Worm (Caenorhabditis elegans): ENCODE results near the gene F25E5.9.

Gene F25E5.9

DNA sequence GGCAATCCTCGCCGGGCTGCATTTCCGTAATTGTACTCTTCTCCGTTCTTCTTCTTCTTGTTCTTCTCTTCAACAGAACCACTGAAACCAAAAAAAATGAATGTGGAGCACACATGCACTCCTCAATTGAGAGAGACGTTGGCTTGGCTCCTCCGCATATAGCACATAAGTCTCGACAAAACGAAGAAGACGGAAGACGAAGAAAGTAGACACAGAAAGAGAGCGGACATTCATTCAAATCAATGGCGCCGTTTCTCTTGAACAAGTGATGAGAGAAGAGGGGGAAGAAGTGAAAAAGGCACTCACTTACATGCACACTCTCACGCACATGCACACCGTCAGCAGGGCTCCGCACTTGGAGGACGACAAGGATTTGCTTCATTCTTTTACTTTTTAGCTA, at the start of gene F25E5.9:
Gene F25E5.9 (minus strand): TSS at position 382 of the 400 bp plus-strand sequence.
- TF ChIP-seq F10E7.11 (tag; optimal IDR thresholded peaks at IDR 0.05) (peak; percentile 63), bed-2 (GFP tag; IDR thresholded peaks at IDR 0.05) (no peak), ztf-3 (GFP tag; optimal IDR thresholded peaks at IDR 0.05) (no peak), F52B5.7 (tag; optimal IDR thresholded peaks at IDR 0.05) (peak; percentile 10), K11D2.4 (GFP tag; IDR thresholded peaks at IDR 0.05) (0 out of 2 replicates have a peak, but pooled peaks have one; percentile 16), mcd-1 (GFP tag; IDR thresholded peaks at IDR 0.05) (peak; percentile 18; the same call in 1 of the 2 replicates)

DNA sequence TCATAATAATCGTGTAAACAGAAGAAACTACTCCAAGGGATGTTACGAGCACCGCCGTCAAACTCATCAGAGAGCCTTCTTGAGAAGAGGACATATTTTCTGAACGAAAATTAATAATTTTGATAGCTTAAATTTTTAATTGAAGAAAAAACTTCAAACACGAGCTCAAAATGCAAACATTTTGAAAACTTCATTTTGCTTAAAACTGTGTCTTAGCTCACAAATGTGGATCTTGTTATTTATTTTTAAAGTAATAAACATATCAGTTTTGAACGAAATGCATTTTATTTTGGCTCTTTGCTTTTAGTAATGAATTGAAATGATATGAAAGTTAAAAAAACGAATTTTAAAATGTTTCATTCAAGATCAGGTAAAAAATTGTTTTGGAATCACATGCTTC, 49.8 kb upstream of the F25E5.9 start, which contains the start of gene srbc-7:
Gene srbc-7 (minus strand): TSS at position 101 of the 400 bp plus-strand sequence.
- no peak for TF ChIP-seq attf-6 (GFP tag; IDR thresholded peaks at IDR 0.05)
- no peak for TF ChIP-seq akir-1 (GFP tag; optimal IDR thresholded peaks at IDR 0.05)
- TF ChIP-seq madf-8 (GFP tag; conservative IDR thresholded peaks at IDR 0.05): no peak
- no peak for TF ChIP-seq nhr-120 (GFP tag; IDR thresholded peaks at IDR 0.05)
- TF ChIP-seq ztf-18 (tag; optimal IDR thresholded peaks at IDR 0.05): no peak
- no peak for TF ChIP-seq nhr-80 (tag; optimal IDR thresholded peaks at IDR 0.05)

DNA sequence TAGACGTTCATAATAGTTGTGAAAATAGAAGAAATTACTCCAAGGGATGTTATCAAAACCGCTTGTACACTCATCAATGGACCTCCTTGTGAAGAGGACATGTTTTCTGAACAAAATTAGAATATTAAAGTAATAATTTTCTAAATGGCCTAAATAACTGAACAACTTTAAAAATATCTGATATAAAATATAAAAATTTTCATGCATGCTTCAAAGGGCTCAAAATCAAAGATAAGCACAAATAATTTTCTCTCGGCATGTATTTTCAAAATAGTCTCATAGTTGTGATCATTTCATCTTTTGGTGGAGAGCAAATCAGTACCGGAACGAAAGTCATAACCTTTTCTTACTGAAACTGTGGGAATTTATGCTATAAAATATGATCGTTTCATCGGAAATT, 47.3 kb upstream of the F25E5.9 start, which contains the start of gene srbc-8:
Gene srbc-8 (minus strand): TSS at position 101 of the 400 bp plus-strand sequence.
- TF ChIP-seq pbrm-1 (GFP tag; IDR thresholded peaks at IDR 0.05) (no peak), dpl-1 (GFP tag; optimal IDR thresholded peaks at IDR 0.05) (no peak), ztf-22 (GFP tag; optimal IDR thresholded peaks at IDR 0.05) (no peak), ekl-4 (GFP tag; IDR thresholded peaks at IDR 0.05) (no peak), efl-1 (GFP tag; optimal IDR thresholded peaks at IDR 0.05) (no peak), lsy-27 (tag; optimal IDR thresholded peaks at IDR 0.05; ENCODE audit: borderline replicate concordance, insufficient read depth) (no peak), madf-8 (GFP tag; conservative IDR thresholded peaks at IDR 0.05) (no peak), ztf-25 (GFP tag; IDR thresholded peaks at IDR 0.05) (no peak), fkh-3 (tag; optimal IDR thresholded peaks at IDR 0.05) (no peak), nhr-179 (tag; optimal IDR thresholded peaks at IDR 0.05) (no peak), F37B4.10 (GFP tag; IDR thresholded peaks at IDR 0.05) (no peak), tbx-9 (tag; optimal IDR thresholded peaks at IDR 0.05; ENCODE audit: borderline replicate concordance) (no peak), aptf-3 (GFP tag; IDR thresholded peaks at IDR 0.05) (no peak), chd-7 (tag; optimal IDR thresholded peaks at IDR 0.05) (no peak), cebp-1 (GFP tag; IDR thresholded peaks at IDR 0.05) (no peak), cebp-1 (tag; optimal IDR thresholded peaks at IDR 0.05) (no peak), ceh-40 (GFP tag; IDR thresholded peaks at IDR 0.05) (no peak), K12H6.12 (tag; optimal IDR thresholded peaks at IDR 0.05) (no peak), mxl-1 (tag; optimal IDR thresholded peaks at IDR 0.05) (no peak)

DNA sequence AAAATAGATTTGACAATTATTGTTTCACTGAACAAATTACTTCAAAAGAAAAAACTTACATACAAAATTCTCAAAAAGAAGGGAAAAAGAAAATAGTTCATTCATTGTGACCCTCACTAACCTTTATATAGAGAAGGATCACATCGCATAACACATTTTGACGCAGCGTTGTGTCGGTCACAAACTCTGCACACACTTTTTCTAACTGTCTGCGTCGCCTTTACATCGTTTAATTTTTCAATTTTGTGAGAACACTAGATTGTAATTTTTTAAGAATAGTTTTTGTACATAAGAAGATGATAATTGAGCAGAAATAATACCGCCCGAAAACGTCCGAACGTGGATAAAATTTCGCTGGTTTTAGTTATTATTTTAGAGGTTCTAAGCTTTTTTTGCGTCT, 43.2 kb upstream of the F25E5.9 start, which contains the start of gene C18B10.6:
Gene C18B10.6 (minus strand): TSS at position 101 of the 400 bp plus-strand sequence.
- TF ChIP-seq F33H1.4 (GFP tag; IDR thresholded peaks at IDR 0.05) (no peak), dox-1 (GFP tag; IDR thresholded peaks at IDR 0.05) (no peak), ceh-27 (GFP tag; optimal IDR thresholded peaks at IDR 0.05) (no peak), Y53F4B.3 (GFP tag; IDR thresholded peaks at IDR 0.05) (no peak), F52B5.7 (tag; optimal IDR thresholded peaks at IDR 0.05) (no peak), Y95B8A.8 (GFP tag; IDR thresholded peaks at IDR 0.05) (no peak), rpc-1 (optimal IDR thresholded peaks at IDR 0.05) (no peak), rpc-1 (tag; optimal IDR thresholded peaks at IDR 0.05) (no peak), xnd-1 (tag; optimal IDR thresholded peaks at IDR 0.05) (no peak), ztf-3 (GFP tag; optimal IDR thresholded peaks at IDR 0.05) (no peak), ceh-58 (GFP tag; IDR thresholded peaks at IDR 0.05) (no peak), K11D2.4 (GFP tag; IDR thresholded peaks at IDR 0.05) (no peak), sea-2 (GFP tag; IDR thresholded peaks at IDR 0.05) (no peak), F39B2.1 (GFP tag; IDR thresholded peaks at IDR 0.05) (no peak), nhr-27 (tag; optimal IDR thresholded peaks at IDR 0.05) (no peak), ztf-18 (tag; optimal IDR thresholded peaks at IDR 0.05) (no peak), nhr-120 (GFP tag; IDR thresholded peaks at IDR 0.05) (no peak), ztf-28 (GFP tag; IDR thresholded peaks at IDR 0.05) (no peak), Y67H2A.10 (GFP tag; conservative IDR thresholded peaks at IDR 0.05) (no peak), let-526 (GFP tag; IDR thresholded peaks at IDR 0.05) (no peak)

Data from whole organism, young adult.